Fruit fly (Drosophila melanogaster) whole organism, adult: ENCODE measurements around the gene inaF-B.

Experiments used
- CG11617 ChIP-seq: fragments of 200-800 bp; sonication (Bioruptor generic); optimal IDR thresholded peaks from 2 replicates; lab custom pipeline; 2017; ENCODE audit warnings: mild to moderate bottlenecking, missing biosample characterization, missing genetic modification reagents, missing genetic modification characterization
- CG12768 ChIP-seq: fragments of 200-800 bp; sonication (Bioruptor generic); optimal IDR thresholded peaks from 2 replicates; lab custom pipeline; 2017; ENCODE audit warnings: missing biosample characterization, missing genetic modification characterization, mild to moderate bottlenecking, moderate library complexity, missing genetic modification reagents
- CG14711 ChIP-seq: fragments of 200-800 bp; sonication (Bioruptor generic); optimal IDR thresholded peaks from 2 replicates; lab custom pipeline; 2018; ENCODE audit warnings: missing biosample characterization, mild to moderate bottlenecking, missing genetic modification characterization, moderate library complexity
- CG1620 ChIP-seq: fragments of 200-800 bp; sonication (Bioruptor generic); optimal IDR thresholded peaks from 2 replicates; lab custom pipeline; 2016; ENCODE audit warnings: missing biosample characterization, missing genetic modification characterization
- CG33017 ChIP-seq: fragments of 200-800 bp; sonication (Bioruptor generic); optimal IDR thresholded peaks from 2 replicates; lab custom pipeline; 2018; ENCODE audit warnings: missing biosample characterization, mild to moderate bottlenecking, missing genetic modification characterization, moderate library complexity
- CG5204 ChIP-seq: fragments of 200-800 bp; sonication (Bioruptor generic); optimal IDR thresholded peaks from 2 replicates; lab custom pipeline; 2016; ENCODE audit warnings: missing biosample characterization, missing genetic modification characterization
- CG7045 ChIP-seq: fragments of 200-800 bp; sonication (Bioruptor generic); optimal IDR thresholded peaks from 2 replicates; lab custom pipeline; 2017; ENCODE audit warnings: missing biosample characterization, mild to moderate bottlenecking, missing genetic modification characterization
- CG7101 ChIP-seq: fragments of 200-800 bp; sonication (Bioruptor generic); optimal IDR thresholded peaks from 2 replicates; lab custom pipeline; 2018; ENCODE audit warnings: missing biosample characterization, mild to moderate bottlenecking, missing genetic modification characterization, moderate library complexity
- Clk ChIP-seq: fragments of 200-800 bp; sonication (Bioruptor generic); optimal IDR thresholded peaks from 2 replicates; lab custom pipeline; 2017; ENCODE audit warnings: missing biosample characterization, missing genetic modification characterization
- Crg-1 ChIP-seq: fragments of 200-800 bp; sonication (Bioruptor generic); optimal IDR thresholded peaks from 2 replicates; lab custom pipeline; 2016; ENCODE audit warnings: missing biosample characterization, missing genetic modification characterization
- Hr96 ChIP-seq: fragments of 200-800 bp; sonication (Bioruptor generic); optimal IDR thresholded peaks from 2 replicates; lab custom pipeline; 2016; ENCODE audit warnings: missing biosample characterization, missing genetic modification characterization
- Mnt ChIP-seq: fragments of 200-800 bp; sonication (Bioruptor generic); optimal IDR thresholded peaks from 2 replicates; lab custom pipeline; 2016; ENCODE audit warnings: missing biosample characterization, mild to moderate bottlenecking, missing genetic modification characterization
- bab1 ChIP-seq: fragments of 200-800 bp; sonication (Bioruptor generic); optimal IDR thresholded peaks from 3 replicates; lab custom pipeline; 2019; ENCODE audit warnings: missing biosample characterization, mild to moderate bottlenecking, missing genetic modification characterization, moderate library complexity
- cic ChIP-seq: fragments of 200-800 bp; sonication (Bioruptor generic); optimal IDR thresholded peaks from 2 replicates; lab custom pipeline; 2017; ENCODE audit warnings: missing biosample characterization, mild to moderate bottlenecking, missing genetic modification characterization, moderate library complexity
- cnc ChIP-seq, 2 experiments: fragments of >200 bp; optimal IDR thresholded peaks; 2 replicates each; lab custom pipeline; 2017
- kay ChIP-seq: fragments of 200-800 bp; sonication (Bioruptor generic); peaks from one replicate; lab custom pipeline; 2016; ENCODE audit warnings: missing biosample characterization, missing genetic modification characterization, borderline replicate concordance
- ovo ChIP-seq: fragments of 200-800 bp; sonication (Bioruptor generic); optimal IDR thresholded peaks from 2 replicates; lab custom pipeline; 2016; ENCODE audit warnings: missing biosample characterization, missing genetic modification characterization
- pad ChIP-seq: fragments of 200-800 bp; sonication (Bioruptor generic); optimal IDR thresholded peaks from 3 replicates; lab custom pipeline; 2017; ENCODE audit warnings: missing biosample characterization, missing genetic modification characterization, mild to moderate bottlenecking, moderate library complexity, missing genetic modification reagents
- tj ChIP-seq: fragments of 200-800 bp; sonication (Bioruptor generic); optimal IDR thresholded peaks from 3 replicates; lab custom pipeline; 2017; ENCODE audit warnings: missing biosample characterization, mild to moderate bottlenecking, missing genetic modification characterization, moderate library complexity
- toe ChIP-seq: fragments of 200-800 bp; sonication (Bioruptor generic); optimal IDR thresholded peaks from 2 replicates; lab custom pipeline; 2016; ENCODE audit warnings: missing biosample characterization, missing genetic modification characterization

The inaF-B gene

DNA sequence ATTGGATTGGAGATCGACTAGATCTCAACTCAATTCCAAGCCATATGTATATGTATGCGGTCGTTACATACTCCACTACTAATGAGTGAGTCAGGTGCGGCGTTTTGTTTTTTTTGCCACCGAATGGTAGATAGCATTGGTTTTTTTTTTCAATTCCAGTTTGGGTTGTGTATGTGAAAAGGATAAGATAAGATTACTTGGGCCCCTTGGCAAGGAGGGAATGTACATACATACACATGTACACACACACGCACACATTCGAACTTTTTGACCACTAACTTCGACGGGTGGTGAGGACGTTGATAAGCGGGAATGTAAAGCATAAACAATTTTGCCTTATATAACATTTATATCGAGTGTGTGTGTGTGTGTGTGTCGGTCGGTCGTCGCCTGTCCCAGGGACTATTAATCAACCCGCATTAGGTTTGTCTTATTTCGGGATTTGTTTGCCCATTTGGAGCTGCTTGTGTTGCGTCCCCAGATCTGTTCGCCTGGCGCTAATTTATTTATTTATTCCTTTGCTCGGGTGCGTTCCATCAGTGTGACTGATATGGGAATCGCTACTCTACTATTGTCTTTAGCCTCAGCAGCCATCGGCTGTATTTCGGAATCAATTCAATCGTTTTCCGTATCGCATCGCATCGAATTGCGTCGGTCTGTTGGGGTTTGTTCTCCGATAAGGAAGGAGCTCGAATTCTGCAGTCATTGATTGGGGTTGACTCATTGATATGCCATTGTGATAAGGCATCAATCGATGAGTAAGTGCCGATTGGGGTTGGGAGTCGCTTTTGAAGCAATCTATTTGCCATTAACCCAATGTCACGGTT lies 44.7 kb downstream of the inaF-B start:
- TF ChIP-seq Hr96 (no peak), toe (GFP tag; lab: Kevin White, UChicago) (no peak), kay (GFP tag; lab: Kevin White, UChicago) (peak; percentile 20), CG5204 (no peak), CG12768 (GFP tag; lab: Kevin White, UChicago) (no peak)

DNA sequence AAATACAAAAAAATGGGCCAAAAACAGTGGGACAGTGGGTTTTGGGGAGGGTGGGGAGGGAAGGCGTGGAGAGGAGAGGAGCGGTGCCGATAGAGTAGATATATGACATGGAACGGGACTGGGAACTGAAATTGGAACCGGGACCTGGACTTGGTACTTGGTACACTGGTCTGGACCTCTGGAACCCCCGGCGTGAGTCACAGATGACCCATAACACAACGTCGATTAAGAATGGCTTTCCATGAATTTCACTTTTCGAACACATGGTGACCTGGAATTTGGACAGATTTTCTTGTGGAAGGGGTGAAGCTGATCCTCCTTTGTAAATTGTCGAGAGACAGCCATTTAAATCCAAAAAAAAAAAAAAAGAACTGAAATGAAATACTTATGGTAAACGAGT lies 45.9 kb downstream of the inaF-B start:
- no peak for TF ChIP-seq Clk (GFP tag; lab: Kevin White, UChicago)
- TF ChIP-seq cnc (optimal IDR thresholded peaks at IDR 0.05; lab: Kevin White, UChicago) = no peak
- TF ChIP-seq CG5204 = no peak
- TF ChIP-seq cic (GFP tag; lab: Kevin White, UChicago) = no peak
- no peak for TF ChIP-seq ovo
- TF ChIP-seq Crg-1 (GFP tag; lab: Kevin White, UChicago) = no peak
- no peak for TF ChIP-seq CG12768 (GFP tag; lab: Kevin White, UChicago)
- no peak for TF ChIP-seq CG7045 (GFP tag; lab: Kevin White, UChicago)

DNA sequence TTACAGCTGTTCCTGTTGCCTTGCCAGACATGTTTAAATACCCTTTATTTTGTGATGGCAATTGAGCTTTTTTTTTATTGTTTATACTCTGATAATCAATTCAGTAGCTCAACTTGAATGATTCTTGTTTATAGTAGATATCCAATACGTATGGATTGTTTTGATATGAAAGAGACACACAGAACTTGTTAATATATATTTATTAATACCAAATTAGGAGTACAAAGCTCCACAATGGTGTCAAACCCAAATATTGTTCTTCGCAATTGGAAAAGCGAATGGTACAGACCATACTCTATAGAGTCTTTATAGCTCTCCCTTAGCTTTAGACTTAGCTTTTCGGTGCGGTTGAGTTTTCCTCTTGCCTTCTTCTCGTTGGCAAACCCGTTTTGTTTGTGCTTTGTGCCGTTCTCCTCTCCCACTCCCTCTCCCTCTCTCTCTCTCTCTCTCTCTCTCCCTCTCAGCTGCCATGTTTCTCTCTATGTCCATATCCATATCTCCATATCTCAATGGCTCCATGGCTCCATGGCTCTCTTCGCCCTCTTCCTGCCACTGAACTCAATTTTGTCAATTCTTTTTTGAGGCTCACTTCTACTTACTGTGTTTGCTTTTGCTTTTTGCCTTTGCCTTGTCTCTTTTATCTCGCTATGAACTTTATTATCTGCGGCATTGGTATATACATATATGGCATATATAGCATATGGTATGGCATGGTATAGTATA lies 46.5 kb downstream of the inaF-B start:
- TF ChIP-seq cnc (optimal IDR thresholded peaks at IDR 0.05; lab: Kevin White, UChicago) (no peak), CG1620 (GFP tag; lab: Kevin White, UChicago) (no peak), ovo (peak; percentile 68), CG11617 (GFP tag; lab: Kevin White, UChicago) (peak; percentile 37), CG12768 (GFP tag; lab: Kevin White, UChicago) (peak; percentile 12), CG14711 (tag; lab: Kevin White, UChicago) (peak; percentile 16), CG7045 (GFP tag; lab: Kevin White, UChicago) (peak; percentile 1), CG7101 (tag; lab: Kevin White, UChicago) (peak; percentile 29), Clk (GFP tag; lab: Kevin White, UChicago) (no peak), pad (GFP tag; lab: Kevin White, UChicago) (peak; percentile 49), toe (GFP tag; lab: Kevin White, UChicago) (no peak), bab1 (GFP tag; lab: Kevin White, UChicago) (peak; percentile 33), CG5204 (no peak), kay (GFP tag; lab: Kevin White, UChicago) (no peak), CG33017 (tag; lab: Kevin White, UChicago) (no peak), tj (GFP tag; lab: Kevin White, UChicago) (peak; percentile 45), cic (GFP tag; lab: Kevin White, UChicago) (peak; percentile 61), Hr96 (no peak), Crg-1 (GFP tag; lab: Kevin White, UChicago) (peak; percentile 23), Mnt (GFP tag; lab: Kevin White, UChicago) (peak; percentile 57)

DNA sequence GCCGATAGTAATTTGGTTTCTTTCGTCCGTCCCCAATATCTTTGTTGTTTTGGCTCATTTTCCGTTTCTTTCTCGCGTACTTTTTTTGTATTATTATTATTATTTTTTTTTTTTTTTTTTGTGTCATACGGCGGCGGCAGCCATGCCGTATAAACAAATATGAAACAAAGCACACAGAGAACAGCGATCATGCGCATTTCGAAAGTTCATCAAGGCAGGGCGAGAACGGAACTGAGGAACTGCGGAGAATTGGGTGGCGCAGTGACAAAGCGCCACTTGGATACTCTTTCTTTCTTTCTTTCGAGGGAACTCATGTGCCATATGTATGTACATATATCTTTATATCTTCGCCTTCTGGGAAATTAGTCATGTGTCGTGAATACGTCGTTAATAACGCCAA lies 48.1 kb downstream of the inaF-B start:
- TF ChIP-seq CG7045 (GFP tag; lab: Kevin White, UChicago) = no peak
- no peak for TF ChIP-seq toe (GFP tag; lab: Kevin White, UChicago)
- TF ChIP-seq cnc (optimal IDR thresholded peaks at IDR 0.05; lab: Kevin White, UChicago) = no peak
- peak; percentile 43 for TF ChIP-seq Mnt (GFP tag; lab: Kevin White, UChicago)
- TF ChIP-seq CG11617 (GFP tag; lab: Kevin White, UChicago) = peak; percentile 19
- TF ChIP-seq bab1 (GFP tag; lab: Kevin White, UChicago) = peak; percentile 44
- peak; percentile 47 for TF ChIP-seq tj (GFP tag; lab: Kevin White, UChicago)
- TF ChIP-seq CG33017 (tag; lab: Kevin White, UChicago) = no peak
- TF ChIP-seq cic (GFP tag; lab: Kevin White, UChicago) = no peak
- no peak for TF ChIP-seq CG1620 (GFP tag; lab: Kevin White, UChicago)
- peak; percentile 55 for TF ChIP-seq kay (GFP tag; lab: Kevin White, UChicago)
- peak; percentile 23 for TF ChIP-seq Crg-1 (GFP tag; lab: Kevin White, UChicago)
- TF ChIP-seq CG5204 = no peak
- TF ChIP-seq ovo = peak; percentile 50
- TF ChIP-seq Hr96 = no peak
- TF ChIP-seq Clk (GFP tag; lab: Kevin White, UChicago) = no peak
- no peak for TF ChIP-seq CG14711 (tag; lab: Kevin White, UChicago)
- no peak for TF ChIP-seq CG7101 (tag; lab: Kevin White, UChicago)
- TF ChIP-seq CG12768 (GFP tag; lab: Kevin White, UChicago) = no peak
- TF ChIP-seq pad (GFP tag; lab: Kevin White, UChicago) = no peak

DNA sequence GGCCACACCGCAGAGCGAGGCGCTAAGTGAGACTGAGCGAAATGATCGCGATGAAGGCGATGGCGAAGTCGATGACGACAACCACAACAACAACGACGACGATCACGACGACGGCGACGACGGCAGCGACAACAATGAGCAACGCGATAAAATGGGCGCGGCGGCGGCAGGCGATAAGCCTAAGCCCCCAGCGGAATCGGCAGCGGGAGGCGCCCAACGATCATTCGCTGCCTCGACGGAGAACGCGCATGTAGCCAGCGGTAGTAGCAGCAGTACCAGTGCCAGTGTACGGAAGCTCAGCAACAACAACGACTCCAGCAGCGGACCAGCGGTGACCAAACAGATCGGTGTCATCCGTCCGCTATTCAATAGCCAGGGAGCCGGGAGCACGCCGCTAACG lies 49.1 kb downstream of the inaF-B start:
- TF ChIP-seq ovo (peak; percentile 37), CG7045 (GFP tag; lab: Kevin White, UChicago) (no peak), Hr96 (peak; percentile 5), tj (GFP tag; lab: Kevin White, UChicago) (peak; percentile 29), Clk (GFP tag; lab: Kevin White, UChicago) (no peak), CG33017 (tag; lab: Kevin White, UChicago) (no peak), cic (GFP tag; lab: Kevin White, UChicago) (peak; percentile 75), cnc (optimal IDR thresholded peaks at IDR 0.05; lab: Kevin White, UChicago) (no peak), bab1 (GFP tag; lab: Kevin White, UChicago) (peak; percentile 50), CG11617 (GFP tag; lab: Kevin White, UChicago) (no peak), CG14711 (tag; lab: Kevin White, UChicago) (no peak), CG1620 (GFP tag; lab: Kevin White, UChicago) (no peak), pad (GFP tag; lab: Kevin White, UChicago) (peak; percentile 6), CG7101 (tag; lab: Kevin White, UChicago) (peak; percentile 27), CG12768 (GFP tag; lab: Kevin White, UChicago) (peak; percentile 2), kay (GFP tag; lab: Kevin White, UChicago) (no peak), Mnt (GFP tag; lab: Kevin White, UChicago) (peak; percentile 62), toe (GFP tag; lab: Kevin White, UChicago) (no peak), Crg-1 (GFP tag; lab: Kevin White, UChicago) (no peak), CG5204 (no peak)
